Worm (Caenorhabditis elegans): ENCODE results near the gene K11H12.6.

K11H12.6 gene

DNA sequence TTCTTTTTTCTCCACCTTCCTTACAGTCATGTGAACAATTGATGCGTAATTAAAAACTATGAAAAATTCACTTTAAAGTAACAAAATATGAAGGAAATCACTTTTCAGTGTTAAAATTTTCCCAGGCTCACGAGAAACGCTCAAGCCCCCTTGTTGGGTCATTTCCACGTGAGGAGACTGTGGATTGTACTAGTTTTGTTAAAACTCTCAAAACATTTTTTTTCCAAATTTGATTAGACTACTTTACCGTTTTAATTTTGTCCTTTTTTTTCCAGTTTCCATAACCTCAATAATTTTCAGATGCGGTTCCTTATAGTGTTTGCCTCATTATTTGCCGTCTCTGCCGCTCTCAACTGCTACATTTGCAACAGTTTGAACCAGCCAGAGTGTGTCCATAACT lies 1.9 kb upstream of the K11H12.6 start, which contains the start of gene K11H12.7:
Gene K11H12.7, plus strand, starts transcription at position 301 of the 400 bp plus-strand sequence.
- TF ChIP-seq pes-1 (GFP tag; IDR thresholded peaks at IDR 0.05) (no peak), ceh-36 (tag; optimal IDR thresholded peaks at IDR 0.05) (no peak), hnd-1 (tag; optimal IDR thresholded peaks at IDR 0.05) (no peak), flt-1 (GFP tag; IDR thresholded peaks at IDR 0.05) (no peak)

DNA sequence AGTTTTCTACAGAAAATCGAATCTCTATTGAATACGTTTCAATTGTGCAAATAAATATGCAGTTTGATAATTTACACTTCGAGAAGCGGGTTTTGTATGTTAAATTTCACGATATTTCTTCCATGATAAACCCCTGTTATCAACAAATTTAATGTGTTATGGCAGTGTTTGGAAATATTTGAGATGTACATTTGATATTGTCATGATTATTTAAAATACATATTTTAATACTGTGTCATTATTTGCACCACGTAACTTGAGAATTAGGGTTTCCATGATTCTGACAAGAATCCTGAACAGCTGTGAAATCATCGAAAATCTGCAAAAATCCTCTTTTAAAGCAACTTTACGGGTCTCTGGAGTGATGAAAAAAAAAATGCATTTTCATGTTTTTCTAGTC lies 3.4 kb downstream of the K11H12.6 start, which contains the start of gene K11H12.11:
Gene K11H12.11, minus strand, starts transcription at position 101 of the 400 bp plus-strand sequence.
- TF ChIP-seq tra-4 (tag; optimal IDR thresholded peaks at IDR 0.05) (no peak), ama-1 (optimal IDR thresholded peaks at IDR 0.05) (no peak), scrt-1 (GFP tag; IDR thresholded peaks at IDR 0.05) (no peak), hnd-1 (tag; optimal IDR thresholded peaks at IDR 0.05) (no peak), hmg-4 (GFP tag; optimal IDR thresholded peaks at IDR 0.05) (no peak), flt-1 (GFP tag; IDR thresholded peaks at IDR 0.05) (no peak), ceh-36 (tag; optimal IDR thresholded peaks at IDR 0.05) (no peak), sea-1 (GFP tag; conservative IDR thresholded peaks at IDR 0.05) (no peak), B0310.2 (tag; optimal IDR thresholded peaks at IDR 0.05) (no peak), tbx-37 (GFP tag; conservative IDR thresholded peaks at IDR 0.05) (no peak), tbx-11 (GFP tag; IDR thresholded peaks at IDR 0.05) (no peak), ets-7 (tag; optimal IDR thresholded peaks at IDR 0.05) (no peak), pes-1 (GFP tag; IDR thresholded peaks at IDR 0.05) (no peak), ceh-13 (GFP tag; optimal IDR thresholded peaks at IDR 0.05) (no peak)

DNA sequence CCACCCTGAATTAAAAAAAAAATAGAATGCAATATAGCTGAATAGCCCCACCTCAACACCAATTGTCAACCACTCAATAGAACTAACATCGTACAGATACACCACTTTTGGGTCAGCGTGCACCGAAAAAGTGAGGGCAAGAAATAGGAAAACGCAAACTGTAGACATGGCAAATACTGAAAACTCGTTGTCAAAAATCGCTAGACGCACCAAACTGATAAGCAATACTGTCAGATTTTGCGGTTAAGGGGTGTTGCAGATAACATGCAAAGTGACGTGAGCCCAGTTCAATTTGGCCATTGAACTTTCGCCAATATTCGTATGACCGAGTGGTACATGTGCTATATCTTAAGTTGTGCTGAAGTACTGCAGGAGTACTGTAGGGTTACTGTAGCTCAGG lies 6.2 kb downstream of the K11H12.6 start, which contains the start of gene K11H12.3:
Gene K11H12.3, minus strand, starts transcription at position 168 of the 400 bp plus-strand sequence.
- TF ChIP-seq hmg-4 (GFP tag; optimal IDR thresholded peaks at IDR 0.05) (no peak), B0310.2 (tag; optimal IDR thresholded peaks at IDR 0.05) (no peak), tbx-37 (GFP tag; conservative IDR thresholded peaks at IDR 0.05) (no peak), flt-1 (GFP tag; IDR thresholded peaks at IDR 0.05) (no peak), ama-1 (optimal IDR thresholded peaks at IDR 0.05) (no peak), aly-1 (tag; optimal IDR thresholded peaks at IDR 0.05) (no peak), tra-4 (tag; optimal IDR thresholded peaks at IDR 0.05) (no peak), hmbx-1 (tag; optimal IDR thresholded peaks at IDR 0.05) (no peak), tbx-11 (GFP tag; IDR thresholded peaks at IDR 0.05) (no peak), pes-1 (GFP tag; IDR thresholded peaks at IDR 0.05) (no peak), hnd-1 (tag; optimal IDR thresholded peaks at IDR 0.05) (no peak), scrt-1 (GFP tag; IDR thresholded peaks at IDR 0.05) (no peak), sea-1 (GFP tag; conservative IDR thresholded peaks at IDR 0.05) (no peak), F13C5.2 (tag; optimal IDR thresholded peaks at IDR 0.05) (no peak), ceh-13 (GFP tag; optimal IDR thresholded peaks at IDR 0.05) (no peak), ceh-36 (tag; optimal IDR thresholded peaks at IDR 0.05) (no peak)

DNA sequence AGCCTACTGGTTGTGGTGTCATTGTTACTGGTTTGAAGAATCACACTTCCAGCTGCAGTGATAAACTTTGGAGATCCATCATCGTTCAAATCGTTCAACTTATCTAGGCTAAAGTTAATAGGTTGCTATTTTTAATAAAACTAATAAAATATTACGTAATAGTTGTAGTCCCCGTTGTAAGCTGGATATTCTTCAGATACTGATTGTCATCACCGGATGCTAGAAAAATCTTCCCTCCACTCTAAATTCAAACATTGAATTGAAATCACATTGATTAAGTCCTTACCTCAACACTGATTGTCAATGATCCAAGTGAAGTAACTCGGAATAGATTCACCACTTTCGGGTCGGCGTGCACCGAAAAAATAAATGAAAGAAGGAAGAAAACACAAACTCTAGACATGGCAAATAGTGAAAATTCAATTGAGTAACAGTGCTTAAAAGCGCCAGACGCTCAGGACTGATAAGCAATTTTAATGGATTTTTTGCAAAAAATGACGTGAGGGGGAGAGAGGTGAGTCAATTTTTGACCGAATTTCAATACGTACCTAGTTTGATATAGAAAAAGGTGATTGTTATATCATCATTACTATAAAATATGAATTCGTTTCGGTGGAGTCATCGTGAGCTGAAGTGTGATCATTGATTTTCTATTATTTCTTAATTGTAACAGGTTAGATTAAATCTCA lies 8.5 kb downstream of the K11H12.6 start, which contains the start of the genes K11H12.4 and K11H12.10:
Gene K11H12.4, minus strand, starts transcription at position 413 of the 689 bp plus-strand sequence.
Gene K11H12.10, plus strand, starts transcription at position 605 of the 689 bp plus-strand sequence.
- TF ChIP-seq F13C5.2 (tag; optimal IDR thresholded peaks at IDR 0.05): no peak
- no peak for TF ChIP-seq scrt-1 (GFP tag; IDR thresholded peaks at IDR 0.05)
- no peak for TF ChIP-seq hnd-1 (tag; optimal IDR thresholded peaks at IDR 0.05)
- no peak for TF ChIP-seq pes-1 (GFP tag; IDR thresholded peaks at IDR 0.05)
- TF ChIP-seq aly-1 (tag; optimal IDR thresholded peaks at IDR 0.05): no peak
- TF ChIP-seq flt-1 (GFP tag; IDR thresholded peaks at IDR 0.05): no peak
- TF ChIP-seq tra-4 (tag; optimal IDR thresholded peaks at IDR 0.05): no peak
- TF ChIP-seq tbx-11 (GFP tag; IDR thresholded peaks at IDR 0.05): no peak

DNA sequence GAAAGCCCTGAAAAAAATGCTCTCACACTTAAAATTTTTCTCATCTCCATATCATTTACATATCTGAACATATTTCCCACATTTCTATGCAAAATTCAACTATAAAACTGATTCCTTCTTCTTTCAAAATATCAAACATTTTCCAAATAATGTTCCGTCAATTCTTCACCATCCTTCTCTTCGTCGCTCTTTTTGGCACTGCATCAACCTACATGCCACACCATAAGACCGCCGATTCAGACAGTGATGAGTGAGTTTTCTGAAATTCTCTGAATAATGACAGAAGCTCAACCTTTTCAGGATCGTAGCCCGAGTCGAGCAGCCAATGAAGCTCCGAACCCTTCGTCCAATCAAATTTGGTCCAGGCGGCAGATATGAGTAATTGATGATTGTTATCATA lies 9.2 kb downstream of the K11H12.6 start, which contains the start of gene K11H12.5:
Gene K11H12.5, plus strand, starts transcription at position 301 of the 400 bp plus-strand sequence.
- TF ChIP-seq B0310.2 (tag; optimal IDR thresholded peaks at IDR 0.05): no peak
- TF ChIP-seq tbx-37 (GFP tag; conservative IDR thresholded peaks at IDR 0.05): no peak
- TF ChIP-seq ama-1 (optimal IDR thresholded peaks at IDR 0.05): no peak
- TF ChIP-seq F13C5.2 (tag; optimal IDR thresholded peaks at IDR 0.05): no peak
- TF ChIP-seq tra-4 (tag; optimal IDR thresholded peaks at IDR 0.05): no peak
- no peak for TF ChIP-seq aly-1 (tag; optimal IDR thresholded peaks at IDR 0.05)
- no peak for TF ChIP-seq hmbx-1 (tag; optimal IDR thresholded peaks at IDR 0.05)
- TF ChIP-seq tbx-11 (GFP tag; IDR thresholded peaks at IDR 0.05): no peak
- TF ChIP-seq sea-1 (GFP tag; conservative IDR thresholded peaks at IDR 0.05): no peak
- no peak for TF ChIP-seq scrt-1 (GFP tag; IDR thresholded peaks at IDR 0.05)
- TF ChIP-seq ceh-13 (GFP tag; optimal IDR thresholded peaks at IDR 0.05): no peak

DNA sequence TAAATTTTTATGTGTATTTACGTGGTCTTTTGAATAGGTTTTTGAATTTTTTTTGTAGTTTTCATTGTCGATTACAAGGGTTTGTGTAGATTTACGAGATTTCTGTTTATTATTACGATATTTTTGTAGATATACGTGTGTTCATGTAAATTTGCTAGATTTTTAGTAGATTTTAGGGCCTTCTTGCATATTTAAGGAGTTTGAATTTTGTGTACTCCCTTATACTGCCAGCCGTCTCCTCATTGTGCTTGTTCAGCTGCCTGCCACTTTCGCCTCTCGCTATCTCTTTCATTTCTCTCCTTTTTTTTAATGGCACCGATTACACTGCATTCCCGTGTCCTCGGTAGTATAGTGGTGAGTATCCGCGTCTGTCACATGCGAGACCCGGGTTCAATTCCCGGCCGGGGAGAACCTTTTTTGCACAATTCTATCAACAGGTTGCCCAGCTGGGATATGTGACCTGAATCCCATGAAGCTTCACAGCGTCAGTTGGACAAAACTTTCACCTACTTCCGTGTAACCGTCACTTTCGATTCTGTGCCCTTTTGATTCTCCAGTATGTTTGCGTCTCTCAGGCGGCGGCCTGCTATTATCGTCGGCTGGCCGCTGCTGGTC lies 15.7 kb downstream of the K11H12.6 start:
- no peak for TF ChIP-seq ama-1 (optimal IDR thresholded peaks at IDR 0.05)
- TF ChIP-seq tra-4 (tag; optimal IDR thresholded peaks at IDR 0.05): peak; percentile 2
- peak; percentile 50 for TF ChIP-seq ets-7 (tag; optimal IDR thresholded peaks at IDR 0.05)
- peak; percentile 89 for TF ChIP-seq pes-1 (GFP tag; IDR thresholded peaks at IDR 0.05)
- TF ChIP-seq F13C5.2 (tag; optimal IDR thresholded peaks at IDR 0.05): peak; percentile 70
- peak; percentile 68 for TF ChIP-seq ceh-36 (tag; optimal IDR thresholded peaks at IDR 0.05)
- TF ChIP-seq scrt-1 (GFP tag; IDR thresholded peaks at IDR 0.05): peak; percentile 87
- TF ChIP-seq hnd-1 (tag; optimal IDR thresholded peaks at IDR 0.05): peak; percentile 72
- TF ChIP-seq hmbx-1 (tag; optimal IDR thresholded peaks at IDR 0.05): peak; percentile 41
- TF ChIP-seq tbx-37 (GFP tag; conservative IDR thresholded peaks at IDR 0.05): peak; percentile 79
- TF ChIP-seq ceh-13 (GFP tag; optimal IDR thresholded peaks at IDR 0.05): peak; percentile 74
- peak; percentile 85 for TF ChIP-seq tbx-11 (GFP tag; IDR thresholded peaks at IDR 0.05)
- peak; percentile 85 for TF ChIP-seq sea-1 (GFP tag; conservative IDR thresholded peaks at IDR 0.05)
- TF ChIP-seq hmg-4 (GFP tag; optimal IDR thresholded peaks at IDR 0.05): peak; percentile 93
- peak; percentile 86 for TF ChIP-seq flt-1 (GFP tag; IDR thresholded peaks at IDR 0.05)
- peak; percentile 84 for TF ChIP-seq aly-1 (tag; optimal IDR thresholded peaks at IDR 0.05)
- TF ChIP-seq B0310.2 (tag; optimal IDR thresholded peaks at IDR 0.05): peak; percentile 73

DNA sequence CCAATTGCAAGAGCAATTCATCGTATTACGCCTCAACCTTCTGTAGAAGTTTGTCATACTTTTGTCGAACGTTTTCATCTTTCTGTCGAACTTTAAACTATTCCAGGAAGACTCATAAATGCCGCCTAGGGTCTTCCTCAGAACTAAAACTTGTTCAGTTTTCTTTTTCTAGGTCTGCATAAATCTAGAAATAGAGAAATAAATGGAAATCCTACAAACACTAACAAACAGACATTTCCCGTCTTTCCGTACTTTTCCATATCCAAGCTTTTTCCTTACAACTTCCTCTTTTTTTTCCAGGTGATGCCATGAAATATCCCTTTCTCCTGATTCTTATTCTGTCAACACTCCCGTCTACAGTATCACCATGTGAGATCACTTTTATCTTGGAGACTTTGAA lies 17.1 kb downstream of the K11H12.6 start, which contains the start of gene cutl-28:
Gene cutl-28, plus strand, starts transcription at position 301 of the 400 bp plus-strand sequence.
- TF ChIP-seq B0310.2 (tag; optimal IDR thresholded peaks at IDR 0.05) (no peak), sea-1 (GFP tag; conservative IDR thresholded peaks at IDR 0.05) (no peak), hnd-1 (tag; optimal IDR thresholded peaks at IDR 0.05) (no peak), tra-4 (tag; optimal IDR thresholded peaks at IDR 0.05) (no peak), ceh-13 (GFP tag; optimal IDR thresholded peaks at IDR 0.05) (no peak), aly-1 (tag; optimal IDR thresholded peaks at IDR 0.05) (no peak), ama-1 (optimal IDR thresholded peaks at IDR 0.05) (no peak), hmbx-1 (tag; optimal IDR thresholded peaks at IDR 0.05) (no peak), pes-1 (GFP tag; IDR thresholded peaks at IDR 0.05) (no peak), hmg-4 (GFP tag; optimal IDR thresholded peaks at IDR 0.05) (no peak), tbx-11 (GFP tag; IDR thresholded peaks at IDR 0.05) (no peak), scrt-1 (GFP tag; IDR thresholded peaks at IDR 0.05) (no peak), ets-7 (tag; optimal IDR thresholded peaks at IDR 0.05) (no peak), tbx-37 (GFP tag; conservative IDR thresholded peaks at IDR 0.05) (no peak), flt-1 (GFP tag; IDR thresholded peaks at IDR 0.05) (no peak), ceh-36 (tag; optimal IDR thresholded peaks at IDR 0.05) (no peak), F13C5.2 (tag; optimal IDR thresholded peaks at IDR 0.05) (no peak)
